Fruit fly (Drosophila melanogaster) whole organism, embryonic: ENCODE data around the gene RpS25.

Experiments used
- Atf6 ChIP-seq: fragments of 200-800 bp; sonication (Bioruptor generic); IDR thresholded peaks from 2 replicates; pipeline ENCODE4 v1.3.6; 2022; ENCODE audit warnings: missing biosample characterization, missing genetic modification characterization
- BEAF-32 ChIP-seq: fragments of 200-800 bp; sonication (Bioruptor generic); optimal IDR thresholded peaks from 3 replicates; lab custom pipeline; 2017; ENCODE audit warnings: missing biosample characterization, missing genetic modification characterization, mild to moderate bottlenecking, moderate library complexity, missing genetic modification reagents
- Bgb ChIP-seq: fragments of 200-800 bp; sonication (Bioruptor generic); IDR thresholded peaks from 2 replicates; pipeline ENCODE4 v1.3.6; 2022; ENCODE audit warnings: missing biosample characterization, missing genetic modification characterization; ENCODE audit not compliant: partially characterized antibody
- CG10979 ChIP-seq: fragments of 200-800 bp; sonication (Bioruptor generic); optimal IDR thresholded peaks from 2 replicates; lab custom pipeline; 2018; ENCODE audit warnings: missing biosample characterization, mild to moderate bottlenecking, missing genetic modification characterization, moderate library complexity
- CG11456 ChIP-seq: fragments of 200-800 bp; sonication (Bioruptor generic); IDR thresholded peaks from 3 replicates; pipeline ENCODE4 v1.3.6; 2022; ENCODE audit warnings: missing biosample characterization, missing genetic modification characterization
- CG15479 ChIP-seq: fragments of 200-800 bp; sonication (Bioruptor generic); optimal IDR thresholded peaks from 3 replicates; lab custom pipeline; 2019; ENCODE audit warnings: missing biosample characterization, mild to moderate bottlenecking, missing genetic modification characterization, moderate library complexity
- CG18476 ChIP-seq: fragments of 200-800 bp; sonication (Bioruptor generic); optimal IDR thresholded peaks from 2 replicates; lab custom pipeline; 2016; ENCODE audit warnings: missing biosample characterization, mild to moderate bottlenecking, missing genetic modification characterization
- CG2712 ChIP-seq: fragments of 200-800 bp; optimal IDR thresholded peaks from 3 replicates; lab custom pipeline; 2019; ENCODE audit warnings: missing biosample characterization, mild to moderate bottlenecking, missing genetic modification characterization, moderate library complexity
- CG3281 ChIP-seq: fragments of 200-800 bp; sonication (Bioruptor generic); optimal IDR thresholded peaks from 3 replicates; lab custom pipeline; 2017; ENCODE audit warnings: missing biosample characterization, mild to moderate bottlenecking, missing genetic modification characterization
- CG3407 ChIP-seq: fragments of 200-800 bp; sonication (Bioruptor generic); optimal IDR thresholded peaks from 2 replicates; lab custom pipeline; 2018; ENCODE audit warnings: missing biosample characterization, mild to moderate bottlenecking, missing genetic modification characterization
- CG7372 ChIP-seq: fragments of 200-800 bp; sonication (Bioruptor generic); IDR thresholded peaks from 2 replicates; pipeline ENCODE4 v1.3.6; 2022; ENCODE audit warnings: missing biosample characterization, missing genetic modification characterization
- CG7839 ChIP-seq: fragments of 200-800 bp; sonication (Bioruptor generic); optimal IDR thresholded peaks from 3 replicates; lab custom pipeline; 2018; ENCODE audit warnings: missing biosample characterization, mild to moderate bottlenecking, missing genetic modification characterization, moderate library complexity
- CG8290 ChIP-seq, 3 experiments: fragments of 200-800 bp; sonication (Bioruptor generic); optimal IDR thresholded peaks; 2 replicates each; lab custom pipeline; 2016 to 2019; ENCODE audit warnings: missing biosample characterization in 3 of 3, missing genetic modification characterization in 3 of 3, mild to moderate bottlenecking in 2 of 3, moderate library complexity in 1 of 3
- CG9932 ChIP-seq: fragments of 200-800 bp; sonication (Bioruptor generic); IDR thresholded peaks from 2 replicates; pipeline ENCODE4 v1.3.6; 2022; ENCODE audit warnings: missing biosample characterization, missing genetic modification characterization
- CTCF ChIP-seq: fragments of 200-800 bp; sonication (Bioruptor generic); optimal IDR thresholded peaks from 2 replicates; lab custom pipeline; 2017; ENCODE audit warnings: missing biosample characterization, mild to moderate bottlenecking, missing genetic modification characterization, moderate library complexity
- Dbx ChIP-seq: fragments of 200-800 bp; sonication (Bioruptor generic); IDR thresholded peaks from 3 replicates; pipeline ENCODE4 v1.3.6; 2022; ENCODE audit warnings: missing biosample characterization, missing genetic modification characterization
- Dref ChIP-seq: fragments of 200-800 bp; sonication (Bioruptor generic); IDR thresholded peaks from 2 replicates; pipeline ENCODE4 v1.3.6; 2022; ENCODE audit warnings: missing biosample characterization, missing genetic modification characterization
- Eip74EF ChIP-seq, 2 experiments: fragments of 200-800 bp in 1 of 2; fragments of >200 bp in 1 of 2; sonication (Bioruptor generic) in 1 of 2; optimal IDR thresholded peaks; 2 replicates each; lab custom pipeline; 2017 to 2019; ENCODE audit warnings: missing biosample characterization in 2 of 2, missing genetic modification characterization in 2 of 2, mild to moderate bottlenecking in 1 of 2, moderate library complexity in 1 of 2
- Ets97D ChIP-seq: fragments of 200-800 bp; sonication (Bioruptor generic); optimal IDR thresholded peaks from 3 replicates; lab custom pipeline; 2016; ENCODE audit warnings: missing biosample characterization, missing genetic modification characterization
- Fer2 ChIP-seq: fragments of 200-800 bp; sonication (Bioruptor generic); optimal IDR thresholded peaks from 2 replicates; lab custom pipeline; 2018; ENCODE audit warnings: missing biosample characterization, mild to moderate bottlenecking, missing genetic modification characterization, moderate library complexity
- HmgZ ChIP-seq: fragments of 200-800 bp; sonication (Bioruptor generic); optimal IDR thresholded peaks from 2 replicates; lab custom pipeline; 2018; ENCODE audit warnings: missing biosample characterization, mild to moderate bottlenecking, missing genetic modification characterization
- Med ChIP-seq: fragments of 200-800 bp; sonication (Bioruptor generic); peaks from one replicate; lab custom pipeline; 2016; ENCODE audit warnings: missing biosample characterization, missing genetic modification characterization, mild to moderate bottlenecking, inconsistent platforms, moderate library complexity
- NC2α ChIP-seq: fragments of 200-800 bp; sonication (Bioruptor generic); optimal IDR thresholded peaks from 2 replicates; lab custom pipeline; 2016; ENCODE audit warnings: missing biosample characterization, missing genetic modification characterization
- Opbp ChIP-seq: fragments of 200-800 bp; sonication (Bioruptor generic); IDR thresholded peaks from 3 replicates; pipeline ENCODE4 v1.3.6; 2022; ENCODE audit warnings: missing biosample characterization, missing genetic modification characterization; ENCODE audit not compliant: partially characterized antibody
- Pdp1 ChIP-seq, 2 experiments: fragments of 200-800 bp; sonication (Bioruptor generic); optimal IDR thresholded peaks; 3 replicates each; lab custom pipeline; 2016; ENCODE audit warnings: missing biosample characterization in 2 of 2, missing genetic modification characterization in 2 of 2, mild to moderate bottlenecking in 1 of 2, moderate library complexity in 1 of 2
- Stat92E ChIP-seq, 3 experiments: fragments of >200 bp in 2 of 3; fragments of 200-800 bp in 1 of 3; sonication (Bioruptor generic) in 1 of 3; optimal IDR thresholded peaks; 2 replicates each; lab custom pipeline; 2017 to 2019; ENCODE audit warnings: missing biosample characterization in 3 of 3, missing genetic modification characterization in 3 of 3, mild to moderate bottlenecking in 1 of 3, moderate library complexity in 1 of 3
- amos ChIP-seq: fragments of 200-800 bp; sonication (Bioruptor generic); IDR thresholded peaks from 2 replicates; pipeline ENCODE4 v1.3.6; 2022; ENCODE audit warnings: missing biosample characterization, missing genetic modification characterization; ENCODE audit not compliant: partially characterized antibody
- chm ChIP-seq: fragments of 200-800 bp; sonication (Bioruptor generic); IDR thresholded peaks from 2 replicates; pipeline ENCODE4 v1.3.6; 2022; ENCODE audit warnings: missing biosample characterization, missing genetic modification characterization
- chn ChIP-seq: fragments of 200-800 bp; sonication (Bioruptor generic); optimal IDR thresholded peaks from 2 replicates; lab custom pipeline; 2016; ENCODE audit warnings: missing biosample characterization, missing genetic modification characterization
- ci ChIP-seq: fragments of 200-800 bp; sonication (Bioruptor generic); IDR thresholded peaks from 3 replicates; pipeline ENCODE4 v1.3.6; 2022; ENCODE audit warnings: missing biosample characterization, missing genetic modification characterization
- jigr1 ChIP-seq: fragments of 200-800 bp; sonication (Bioruptor generic); IDR thresholded peaks from 3 replicates; pipeline ENCODE4 v1.3.6; 2022; ENCODE audit warnings: missing biosample characterization, missing genetic modification characterization
- knrl ChIP-seq: fragments of 200-800 bp; sonication (Bioruptor generic); IDR thresholded peaks from 3 replicates; pipeline ENCODE4 v1.3.6; 2022; ENCODE audit warnings: missing biosample characterization, missing genetic modification characterization; ENCODE audit not compliant: partially characterized antibody
- prd ChIP-seq, 3 experiments: fragments of >200 bp in 2 of 3; fragments of 200-800 bp in 1 of 3; sonication (Bioruptor generic) in 1 of 3; optimal IDR thresholded peaks in 2 of 3; IDR thresholded peaks in 1 of 3; 2 replicates in 2 of 3; 3 replicates in 1 of 3; pipeline versions ENCODE4 v1.3.6 to Lab custom; 2017 to 2022; ENCODE audit warnings: missing biosample characterization in 1 of 3, missing genetic modification characterization in 1 of 3
- pros ChIP-seq: fragments of 200-800 bp; sonication (Bioruptor generic); optimal IDR thresholded peaks from 3 replicates; lab custom pipeline; 2019; ENCODE audit warnings: missing biosample characterization, mild to moderate bottlenecking, missing genetic modification characterization, moderate library complexity
- trh ChIP-seq: fragments of 200-800 bp; sonication (Bioruptor generic); optimal IDR thresholded peaks from 2 replicates; lab custom pipeline; 2016; ENCODE audit warnings: missing biosample characterization, missing genetic modification characterization
- z ChIP-seq: fragments of 200-800 bp; sonication (Bioruptor generic); IDR thresholded peaks from 3 replicates; pipeline ENCODE4 v1.3.6; 2022; ENCODE audit warnings: missing biosample characterization, missing genetic modification characterization

RpS25 gene

dm6 chr3R:11209801-11210402, 6.2 kb downstream of the RpS25 start, which contains the start of the genes SdhC and Tctp (continued):
- peak; percentile 48; the same call in 2 of the 3 replicates for TF ChIP-seq knrl (GFP tag; lab: Robert Waterston, UW)
- TF ChIP-seq, all 482 proteins: peak for 221

dm6 chr3R:11208766-11209331, 7.2 kb downstream of the RpS25 start:
- TF ChIP-seq CG3407 (GFP tag; lab: Kevin White, UChicago) (no peak), CG2712 (tag; lab: Kevin White, UChicago) (no peak), Eip74EF (GFP tag; optimal IDR thresholded peaks at IDR 0.05; lab: Kevin White, UChicago) (peak in 1 of 2 experiments; percentile 61), amos (peak; percentile 2; the same call in 1 of the 2 replicates), Ets97D (GFP tag; lab: Kevin White, UChicago) (peak; percentile 96), CG7372 (peak; percentile 95), Dbx (GFP tag; lab: Robert Waterston, UW) (no peak), Dref (GFP tag; lab: Robert Waterston, UW) (no peak), Pdp1 (GFP tag; optimal IDR thresholded peaks at IDR 0.05; lab: Kevin White, UChicago) (peak in 1 of 2 experiments; percentile 98), CG3281 (GFP tag; lab: Kevin White, UChicago) (no peak), Stat92E (GFP tag; optimal IDR thresholded peaks at IDR 0.05; lab: Kevin White, UChicago) (no peak), trh (no peak), prd (optimal IDR thresholded peaks at IDR 0.05; lab: Kevin White, UChicago) (no peak), prd (GFP tag; IDR thresholded peaks at IDR 0.05; lab: Robert Waterston, UW) (no peak), CTCF (peak; percentile 53), pros (no peak), Med (GFP tag; lab: Kevin White, UChicago) (peak; percentile 94), chm (GFP tag; lab: Robert Waterston, UW) (no peak), Fer2 (tag; lab: Kevin White, UChicago) (no peak), Opbp (GFP tag; lab: Robert Waterston, UW) (0 out of 3 replicates have a peak, but pooled peaks have one; percentile 37), CG7839 (peak; percentile 11), ci (0 out of 3 replicates have a peak, but pooled peaks have one; percentile 28), Bgb (GFP tag; lab: Robert Waterston, UW) (peak; percentile 34; the same call in 1 of the 2 replicates), HmgZ (peak; percentile 39), chn (GFP tag; lab: Kevin White, UChicago) (no peak), CG8290 (GFP tag; optimal IDR thresholded peaks at IDR 0.05; lab: Kevin White, UChicago) (no peak), CG8290 (tag; optimal IDR thresholded peaks at IDR 0.05; lab: Kevin White, UChicago) (peak in 1 of 2 experiments; percentile 8), CG10979 (tag; lab: Kevin White, UChicago) (peak; percentile 83), z (no peak), jigr1 (GFP tag; lab: Robert Waterston, UW) (no peak), Atf6 (GFP tag; lab: Robert Waterston, UW) (0 out of 2 replicates have a peak, but pooled peaks have one; percentile 8), NC2α (GFP tag; lab: Kevin White, UChicago) (no peak), CG15479 (peak; percentile 35), CG18476 (GFP tag; lab: Kevin White, UChicago) (no peak), CG9932 (GFP tag; lab: Robert Waterston, UW) (no peak), BEAF-32 (GFP tag; lab: Kevin White, UChicago) (no peak), CG11456 (GFP tag; lab: Robert Waterston, UW) (no peak)
